Worm (Caenorhabditis elegans) whole organism, midembryonic: ENCODE results near the gene F56H9.2.

Experiments used
- T22C8.4 ChIP-seq: fragments of 200-800 bp; sonication (Bioruptor generic); IDR thresholded peaks from 2 replicates; pipeline ENCODE4 v1.3.6; 2022; ENCODE audit warnings: missing genetic modification characterization, missing compliant biosample characterization
- cog-1 ChIP-seq: sonication (generic microtip); optimal IDR thresholded peaks from 2 replicates; lab custom pipeline; 2016; ENCODE audit warnings: missing genetic modification characterization, missing compliant biosample characterization
- flt-1 ChIP-seq: fragments of 200-800 bp; sonication (Bioruptor generic); IDR thresholded peaks from 2 replicates; pipeline ENCODE4 v1.3.6; 2022; ENCODE audit warnings: missing genetic modification characterization, missing compliant biosample characterization
- klf-2 ChIP-seq: fragments of 200-800 bp; sonication (Bioruptor generic); conservative IDR thresholded peaks from 2 replicates; pipeline ENCODE4 v1.3.6; 2022; ENCODE audit warnings: missing genetic modification reagents, missing genetic modification characterization, missing compliant biosample characterization
- med-1 ChIP-seq: sonication (generic microtip); optimal IDR thresholded peaks from 2 replicates; lab custom pipeline; 2017; ENCODE audit warnings: missing genetic modification characterization, mild to moderate bottlenecking, missing compliant biosample characterization, antibody characterized with exemption, missing genetic modification reagents; ENCODE audit not compliant: insufficient read depth
- ref-1 ChIP-seq: fragments of 200-800 bp; sonication (Bioruptor generic); conservative IDR thresholded peaks from 2 replicates; pipeline ENCODE4 v1.3.6; 2022; ENCODE audit warnings: missing genetic modification reagents, missing genetic modification characterization, missing compliant biosample characterization
- tab-1 ChIP-seq: fragments of 200-800 bp; sonication (Bioruptor generic); IDR thresholded peaks from 2 replicates; pipeline ENCODE4 v1.3.6; 2022; ENCODE audit warnings: missing genetic modification characterization, missing compliant biosample characterization
- ztf-23 ChIP-seq: fragments of 200-800 bp; sonication (Bioruptor generic); IDR thresholded peaks from 2 replicates; pipeline ENCODE4 v1.3.6; 2022; ENCODE audit warnings: missing genetic modification reagents, missing genetic modification characterization, missing compliant biosample characterization
- ztf-29 ChIP-seq: fragments of 200-800 bp; sonication (Bioruptor generic); IDR thresholded peaks from 2 replicates; pipeline ENCODE4 v1.3.6; 2022; ENCODE audit warnings: missing genetic modification reagents, missing genetic modification characterization, missing compliant biosample characterization

Gene F56H9.2

DNA sequence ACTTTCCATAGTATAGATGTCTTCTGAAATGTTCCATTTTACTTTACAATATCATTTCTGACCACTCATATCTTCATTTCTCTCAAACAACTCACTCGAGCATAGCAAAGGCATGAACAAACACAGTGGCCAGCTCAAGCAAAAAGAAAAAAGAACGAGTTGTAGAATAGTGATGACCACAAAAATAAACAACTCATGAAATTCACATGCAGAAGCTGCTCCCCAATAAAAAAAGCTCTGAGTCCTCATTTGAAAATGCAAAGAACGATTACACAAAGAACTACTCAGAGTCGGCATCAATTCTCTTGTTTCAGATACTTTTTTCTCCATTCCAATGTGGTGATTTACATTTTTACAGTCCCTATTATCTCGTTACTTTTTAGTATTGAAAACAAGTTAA lies 2.7 kb upstream of the F56H9.2 start:
- no peak for TF ChIP-seq klf-2
- no peak for TF ChIP-seq T22C8.4
- no peak for TF ChIP-seq ztf-29
- no peak for TF ChIP-seq ztf-23
- no peak for TF ChIP-seq flt-1 (GFP tag; lab: Robert Waterston, UW)
- TF ChIP-seq ref-1 = no peak
- no peak for TF ChIP-seq tab-1 (GFP tag; lab: Robert Waterston, UW)
- TF ChIP-seq med-1 (GFP tag; lab: Kevin White, UChicago) = no peak
- no peak for TF ChIP-seq cog-1 (tag; lab: Kevin White, UChicago)

DNA sequence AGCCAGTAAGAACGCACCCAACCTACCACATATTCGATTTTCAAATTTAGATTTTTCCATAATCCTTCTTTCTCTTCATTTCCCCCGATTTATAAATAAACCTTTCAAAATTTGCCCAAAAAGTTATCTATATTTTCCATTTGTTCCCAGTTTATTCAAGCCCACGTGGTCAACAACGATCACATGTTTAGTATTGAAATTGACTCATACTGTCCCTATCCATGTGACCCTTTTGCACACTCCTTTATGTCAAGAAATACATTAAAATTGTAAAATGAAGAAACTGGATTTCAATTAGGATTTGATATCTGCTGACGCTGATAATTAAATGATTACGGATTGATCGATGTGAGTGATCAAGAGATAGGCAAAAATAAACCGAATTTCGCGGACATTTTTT lies 2.2 kb upstream of the F56H9.2 start:
- TF ChIP-seq flt-1 (GFP tag; lab: Robert Waterston, UW) = no peak
- TF ChIP-seq ztf-29 = no peak
- no peak for TF ChIP-seq klf-2
- TF ChIP-seq cog-1 (tag; lab: Kevin White, UChicago) = no peak
- no peak for TF ChIP-seq ref-1
- no peak for TF ChIP-seq T22C8.4
- no peak for TF ChIP-seq med-1 (GFP tag; lab: Kevin White, UChicago)
- no peak for TF ChIP-seq tab-1 (GFP tag; lab: Robert Waterston, UW)
- no peak for TF ChIP-seq ztf-23

DNA sequence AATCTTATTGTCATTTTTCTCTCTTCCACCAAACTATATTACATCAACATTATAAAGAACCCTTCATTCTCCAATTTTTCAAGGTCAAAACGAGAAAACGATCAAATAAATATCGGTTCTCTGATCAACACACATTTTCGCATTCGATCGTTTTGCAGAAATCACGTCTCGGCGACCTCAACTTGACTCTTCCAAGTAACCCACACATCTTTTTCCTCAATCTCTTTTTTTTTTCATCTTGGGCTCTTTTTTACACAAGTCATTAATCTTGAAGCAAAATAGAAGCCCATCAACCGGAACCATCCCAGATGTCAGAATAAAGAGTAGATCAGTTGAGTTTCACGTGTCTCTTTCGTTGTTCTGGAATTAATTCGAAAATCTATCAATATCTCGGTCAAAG lies 1.2 kb upstream of the F56H9.2 start:
- TF ChIP-seq flt-1 (GFP tag; lab: Robert Waterston, UW) (no peak), ref-1 (no peak), tab-1 (GFP tag; lab: Robert Waterston, UW) (no peak), cog-1 (tag; lab: Kevin White, UChicago) (no peak), ztf-29 (no peak), T22C8.4 (no peak)

ce11 chrV:12637764-12638502 lies 470 bp downstream of the F56H9.2 start:
- no peak for TF ChIP-seq med-1 (GFP tag; lab: Kevin White, UChicago)
- no peak for TF ChIP-seq cog-1 (tag; lab: Kevin White, UChicago)
- TF ChIP-seq T22C8.4 = no peak
- no peak for TF ChIP-seq ztf-29
- no peak for TF ChIP-seq ztf-23
- no peak for TF ChIP-seq ref-1
- TF ChIP-seq flt-1 (GFP tag; lab: Robert Waterston, UW) = no peak
- TF ChIP-seq tab-1 (GFP tag; lab: Robert Waterston, UW) = no peak
- TF ChIP-seq klf-2 = no peak

- TF ChIP-seq ref-1 (no peak), ztf-29 (no peak), cog-1 (tag; lab: Kevin White, UChicago) (no peak), med-1 (GFP tag; lab: Kevin White, UChicago) (no peak)
Observed at ce11 chrV:12640384-12640783, 2.9 kb downstream of the F56H9.2 start, which contains the start of gene gpa-8. gpa-8 (minus strand) TSS chrV:12640484.

DNA sequence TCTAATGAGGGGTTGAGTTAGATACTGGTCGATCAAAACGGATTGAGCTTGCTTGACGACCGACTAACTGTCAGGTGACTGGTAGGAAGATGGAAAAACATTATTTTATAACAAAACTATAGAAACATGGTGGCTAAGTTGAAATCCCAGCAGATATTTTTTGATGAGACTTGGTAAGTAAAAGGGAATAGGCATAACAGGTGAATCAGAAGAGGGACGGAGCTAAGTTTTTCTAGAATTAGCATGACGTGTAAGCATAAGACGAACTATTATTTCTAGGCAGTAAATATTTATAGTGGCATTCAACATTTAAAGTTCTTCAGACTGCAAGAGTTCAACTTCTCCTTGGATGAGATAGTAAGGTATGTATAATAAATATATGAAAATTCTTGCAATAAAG lies 7.0 kb downstream of the F56H9.2 start, which contains the start of gene F56H9.8:
F56H9.8 (plus strand) TSS at position 301 of the 400 bp plus-strand sequence.
- no peak for TF ChIP-seq flt-1 (GFP tag; lab: Robert Waterston, UW)
- TF ChIP-seq klf-2 = no peak
- TF ChIP-seq ref-1 = no peak
- TF ChIP-seq ztf-29 = no peak
- no peak for TF ChIP-seq ztf-23

DNA sequence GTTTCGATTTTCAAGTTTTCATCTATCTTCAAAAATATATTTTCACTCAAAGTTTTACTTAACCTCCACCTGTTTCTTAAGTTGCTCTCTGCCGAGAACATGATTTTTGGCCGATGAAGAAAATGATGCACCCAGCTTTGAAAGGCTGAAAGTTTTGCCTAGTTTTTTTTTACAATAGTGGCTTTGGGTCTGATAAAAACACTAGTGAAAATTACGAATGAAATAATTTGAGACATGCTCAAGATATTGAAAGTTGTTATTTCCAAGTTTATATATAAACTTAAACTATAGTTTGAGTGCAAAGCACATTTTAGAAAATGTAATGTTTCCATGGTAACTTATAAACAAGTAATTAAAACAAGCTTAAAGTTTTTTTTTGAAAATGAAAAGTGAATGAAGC lies 11.8 kb downstream of the F56H9.2 start, which contains the start of gene gpa-9:
gpa-9 (minus strand) TSS at position 101 of the 400 bp plus-strand sequence.
- TF ChIP-seq ztf-29 = no peak
- TF ChIP-seq tab-1 (GFP tag; lab: Robert Waterston, UW) = no peak
- TF ChIP-seq med-1 (GFP tag; lab: Kevin White, UChicago) = no peak
- no peak for TF ChIP-seq ztf-23
- TF ChIP-seq ref-1 = no peak
- TF ChIP-seq T22C8.4 = no peak
- no peak for TF ChIP-seq flt-1 (GFP tag; lab: Robert Waterston, UW)
- no peak for TF ChIP-seq cog-1 (tag; lab: Kevin White, UChicago)
- TF ChIP-seq klf-2 = no peak

DNA sequence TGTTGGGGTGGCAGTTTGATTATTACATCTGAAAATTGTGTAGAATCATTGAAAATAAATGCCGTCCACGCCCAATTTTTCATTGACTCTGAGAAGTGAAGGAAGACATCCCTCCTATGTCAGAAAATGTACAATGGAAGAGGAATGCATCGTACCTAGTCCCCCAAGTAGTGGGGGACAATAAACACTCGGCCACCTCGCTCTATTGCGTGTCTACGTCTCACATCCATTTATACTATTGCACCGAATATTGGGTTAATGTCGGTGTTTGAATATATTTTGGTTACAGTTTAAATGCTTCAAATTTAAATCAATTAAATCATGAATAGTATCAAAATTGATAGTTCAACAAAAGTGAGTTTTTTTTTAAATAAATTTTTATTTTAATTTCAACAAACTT lies 12.2 kb downstream of the F56H9.2 start, which contains the start of gene lin-25:
lin-25 (plus strand) TSS at position 290 of the 400 bp plus-strand sequence.
- TF ChIP-seq ztf-23 (no peak), flt-1 (GFP tag; lab: Robert Waterston, UW) (no peak), cog-1 (tag; lab: Kevin White, UChicago) (no peak), tab-1 (GFP tag; lab: Robert Waterston, UW) (no peak), med-1 (GFP tag; lab: Kevin White, UChicago) (no peak), klf-2 (no peak), ztf-29 (no peak), ref-1 (no peak), T22C8.4 (no peak)

DNA sequence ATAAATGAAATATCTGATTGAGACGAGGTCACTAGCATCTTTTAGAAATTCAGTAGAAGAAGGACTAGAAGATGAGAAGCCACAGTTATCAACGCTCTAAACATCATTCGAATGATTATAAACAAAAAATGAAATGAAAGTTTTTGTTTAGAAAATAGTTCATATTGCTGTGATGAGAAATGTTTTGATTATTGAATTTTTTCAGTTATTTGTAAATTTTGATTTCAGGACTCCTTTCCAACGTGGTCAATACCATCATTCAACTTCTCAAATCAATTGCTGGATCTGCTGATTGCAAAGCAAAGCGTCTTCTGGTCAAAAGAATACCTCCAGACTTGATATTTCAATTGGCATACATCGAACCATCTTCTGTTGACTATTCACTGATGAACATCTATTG lies 20.7 kb downstream of the F56H9.2 start, which contains the start of gene W05B10.6:
W05B10.6 (minus strand) TSS at position 101 of the 400 bp plus-strand sequence.
- no peak for TF ChIP-seq ref-1
- no peak for TF ChIP-seq flt-1 (GFP tag; lab: Robert Waterston, UW)
- no peak for TF ChIP-seq klf-2
- no peak for TF ChIP-seq tab-1 (GFP tag; lab: Robert Waterston, UW)
- no peak for TF ChIP-seq ztf-29
- TF ChIP-seq ztf-23 = no peak
- no peak for TF ChIP-seq T22C8.4
- TF ChIP-seq med-1 (GFP tag; lab: Kevin White, UChicago) = no peak
- no peak for TF ChIP-seq cog-1 (tag; lab: Kevin White, UChicago)

DNA sequence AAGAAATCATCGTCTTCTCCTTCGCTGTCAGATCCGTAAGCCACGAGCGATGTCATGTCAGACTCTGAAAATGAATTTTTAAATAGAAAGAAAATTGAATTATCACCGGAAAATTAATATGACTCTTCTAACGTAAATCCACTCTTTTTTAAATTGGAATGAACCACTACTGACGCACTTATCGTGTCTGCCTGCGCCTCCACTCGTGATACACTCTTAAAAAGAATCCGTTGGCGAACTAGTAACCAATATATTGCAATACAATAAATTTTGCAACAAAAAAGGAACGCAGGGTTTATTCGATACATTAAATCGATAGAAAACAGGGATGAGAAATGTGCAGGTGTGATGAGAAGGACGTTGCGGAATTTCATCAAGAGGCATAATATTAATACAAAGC lies 22.0 kb downstream of the F56H9.2 start, which contains the start of gene ccch-3:
ccch-3 (minus strand) TSS at position 262 of the 400 bp plus-strand sequence.
- TF ChIP-seq ref-1 (no peak), cog-1 (tag; lab: Kevin White, UChicago) (no peak), med-1 (GFP tag; lab: Kevin White, UChicago) (no peak), ztf-23 (no peak)
